Worm (Caenorhabditis elegans): ENCODE measurements around the gene clc-23.

Gene clc-23

DNA sequence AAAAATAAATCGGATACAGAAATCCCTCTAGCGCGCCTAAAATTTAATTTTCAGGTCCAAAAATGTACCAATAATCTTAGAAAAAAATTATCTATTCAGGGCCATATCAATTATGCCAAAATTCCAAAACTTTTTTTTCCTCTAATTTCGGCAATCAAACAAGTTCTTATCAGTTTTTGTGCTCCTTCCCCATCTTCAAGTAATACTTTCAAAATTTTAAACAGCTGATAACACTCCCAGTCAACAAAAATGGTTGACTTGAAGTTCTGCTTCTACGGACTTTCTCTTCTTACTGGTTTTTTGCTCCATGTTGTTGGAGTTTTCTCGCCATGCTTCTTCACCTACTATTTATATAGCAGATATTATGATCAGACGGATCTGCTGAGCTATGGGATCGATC is at the start of gene clc-23:
clc-23 (plus strand) TSS at position 223 of the 400 bp plus-strand sequence.
- TF ChIP-seq ceh-36 (tag; optimal IDR thresholded peaks at IDR 0.05) (no peak), hmbx-1 (tag; optimal IDR thresholded peaks at IDR 0.05) (no peak), B0310.2 (tag; optimal IDR thresholded peaks at IDR 0.05) (no peak), F13C5.2 (tag; optimal IDR thresholded peaks at IDR 0.05) (no peak), hnd-1 (tag; optimal IDR thresholded peaks at IDR 0.05) (no peak), ceh-13 (GFP tag; optimal IDR thresholded peaks at IDR 0.05) (no peak), ets-7 (tag; optimal IDR thresholded peaks at IDR 0.05) (no peak), sea-1 (GFP tag; conservative IDR thresholded peaks at IDR 0.05) (no peak)

- no peak for TF ChIP-seq scrt-1 (GFP tag; IDR thresholded peaks at IDR 0.05)
- TF ChIP-seq hmbx-1 (tag; optimal IDR thresholded peaks at IDR 0.05) = no peak
- no peak for TF ChIP-seq ceh-13 (GFP tag; optimal IDR thresholded peaks at IDR 0.05)
- TF ChIP-seq ama-1 (optimal IDR thresholded peaks at IDR 0.05) = no peak
- TF ChIP-seq hnd-1 (tag; optimal IDR thresholded peaks at IDR 0.05) = no peak
- no peak for TF ChIP-seq F13C5.2 (tag; optimal IDR thresholded peaks at IDR 0.05)
- TF ChIP-seq pes-1 (GFP tag; IDR thresholded peaks at IDR 0.05) = no peak; the same call in 1 of the 2 replicates
- TF ChIP-seq tbx-11 (GFP tag; IDR thresholded peaks at IDR 0.05) = no peak
- TF ChIP-seq tra-4 (tag; optimal IDR thresholded peaks at IDR 0.05) = no peak
- TF ChIP-seq ceh-36 (tag; optimal IDR thresholded peaks at IDR 0.05) = no peak
- no peak for TF ChIP-seq hmg-4 (GFP tag; optimal IDR thresholded peaks at IDR 0.05)
- no peak for TF ChIP-seq aly-1 (tag; optimal IDR thresholded peaks at IDR 0.05)
- TF ChIP-seq flt-1 (GFP tag; IDR thresholded peaks at IDR 0.05) = no peak
- TF ChIP-seq ets-7 (tag; optimal IDR thresholded peaks at IDR 0.05) = no peak
- no peak for TF ChIP-seq sea-1 (GFP tag; conservative IDR thresholded peaks at IDR 0.05)
Observed at ce11 chrIII:978889-979288, 41.9 kb upstream of the clc-23 start.

- TF ChIP-seq F13C5.2 (tag; optimal IDR thresholded peaks at IDR 0.05) (no peak), hmbx-1 (tag; optimal IDR thresholded peaks at IDR 0.05) (no peak), ama-1 (optimal IDR thresholded peaks at IDR 0.05) (no peak), hmg-4 (GFP tag; optimal IDR thresholded peaks at IDR 0.05) (no peak), ceh-13 (GFP tag; optimal IDR thresholded peaks at IDR 0.05) (no peak), pes-1 (GFP tag; IDR thresholded peaks at IDR 0.05) (no peak), tbx-37 (GFP tag; conservative IDR thresholded peaks at IDR 0.05) (no peak), aly-1 (tag; optimal IDR thresholded peaks at IDR 0.05) (no peak), ets-7 (tag; optimal IDR thresholded peaks at IDR 0.05) (no peak), hnd-1 (tag; optimal IDR thresholded peaks at IDR 0.05) (no peak), sea-1 (GFP tag; conservative IDR thresholded peaks at IDR 0.05) (no peak), B0310.2 (tag; optimal IDR thresholded peaks at IDR 0.05) (no peak)
Observed at ce11 chrIII:981960-982359, 38.8 kb upstream of the clc-23 start.

ce11 chrIII:982961-983360 is 37.8 kb upstream of the clc-23 start, which contains the start of gene tbc-10:
Gene tbc-10 (plus strand): TSS chrIII:983261.
- TF ChIP-seq F13C5.2 (tag; optimal IDR thresholded peaks at IDR 0.05) = no peak

DNA sequence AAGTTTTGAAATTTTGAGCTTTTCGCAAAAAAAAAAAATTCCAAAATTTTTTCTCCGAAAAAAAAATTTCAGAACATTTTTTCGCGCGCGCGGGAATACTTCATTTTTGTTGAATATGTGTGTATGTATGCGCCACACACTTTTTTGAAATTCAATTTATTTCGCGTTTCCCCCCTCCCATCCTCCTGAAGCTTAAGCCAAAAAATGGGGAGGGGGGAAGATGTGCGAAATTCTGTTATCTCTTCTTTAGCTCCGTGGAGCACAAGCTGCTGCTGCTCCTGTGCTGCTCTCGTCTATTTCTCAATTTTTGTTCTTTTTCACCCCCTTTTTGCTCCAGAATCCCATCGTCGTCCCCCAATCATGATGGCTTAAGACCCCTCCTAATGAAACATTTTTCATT is 31.2 kb upstream of the clc-23 start:
- TF ChIP-seq hmg-4 (GFP tag; optimal IDR thresholded peaks at IDR 0.05) (no peak), tbx-37 (GFP tag; conservative IDR thresholded peaks at IDR 0.05) (no peak), ama-1 (optimal IDR thresholded peaks at IDR 0.05) (no peak), ceh-36 (tag; optimal IDR thresholded peaks at IDR 0.05) (no peak), tra-4 (tag; optimal IDR thresholded peaks at IDR 0.05) (no peak), hmbx-1 (tag; optimal IDR thresholded peaks at IDR 0.05) (no peak), B0310.2 (tag; optimal IDR thresholded peaks at IDR 0.05) (no peak), tbx-11 (GFP tag; IDR thresholded peaks at IDR 0.05) (no peak), ets-7 (tag; optimal IDR thresholded peaks at IDR 0.05) (no peak), flt-1 (GFP tag; IDR thresholded peaks at IDR 0.05) (no peak), F13C5.2 (tag; optimal IDR thresholded peaks at IDR 0.05) (no peak)

DNA sequence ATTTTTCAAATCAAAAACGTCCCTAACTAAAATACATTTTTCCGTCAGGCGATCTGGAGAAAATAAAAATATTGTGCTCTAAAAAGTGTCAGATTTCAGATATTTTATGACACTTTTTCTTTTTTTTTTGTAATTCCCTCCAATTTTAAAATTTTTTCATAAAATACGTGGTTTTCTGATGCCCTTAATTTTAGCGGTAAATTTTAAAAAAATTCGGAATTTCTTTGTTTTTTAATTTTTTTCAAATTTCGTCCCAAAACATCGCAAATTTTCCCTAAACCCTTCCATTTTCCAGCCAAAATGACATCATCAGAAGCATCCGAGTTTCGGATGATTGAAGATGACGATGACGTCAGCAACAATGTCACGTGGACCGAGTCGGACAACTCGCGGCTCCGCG is 29.2 kb upstream of the clc-23 start, which contains the start of gene trp-2:
trp-2 (plus strand) TSS at position 301 of the 400 bp plus-strand sequence.
- TF ChIP-seq ets-7 (tag; optimal IDR thresholded peaks at IDR 0.05) = no peak
- TF ChIP-seq hmbx-1 (tag; optimal IDR thresholded peaks at IDR 0.05) = no peak
- no peak for TF ChIP-seq hnd-1 (tag; optimal IDR thresholded peaks at IDR 0.05)
- TF ChIP-seq ceh-36 (tag; optimal IDR thresholded peaks at IDR 0.05) = no peak
- no peak for TF ChIP-seq tra-4 (tag; optimal IDR thresholded peaks at IDR 0.05)
- TF ChIP-seq F13C5.2 (tag; optimal IDR thresholded peaks at IDR 0.05) = no peak
- TF ChIP-seq B0310.2 (tag; optimal IDR thresholded peaks at IDR 0.05) = no peak
- no peak for TF ChIP-seq tbx-37 (GFP tag; conservative IDR thresholded peaks at IDR 0.05)
- no peak for TF ChIP-seq tbx-11 (GFP tag; IDR thresholded peaks at IDR 0.05)
- no peak for TF ChIP-seq ceh-13 (GFP tag; optimal IDR thresholded peaks at IDR 0.05)
- TF ChIP-seq sea-1 (GFP tag; conservative IDR thresholded peaks at IDR 0.05) = no peak
- TF ChIP-seq aly-1 (tag; optimal IDR thresholded peaks at IDR 0.05) = no peak
- no peak for TF ChIP-seq flt-1 (GFP tag; IDR thresholded peaks at IDR 0.05)
- no peak for TF ChIP-seq pes-1 (GFP tag; IDR thresholded peaks at IDR 0.05)
- no peak for TF ChIP-seq hmg-4 (GFP tag; optimal IDR thresholded peaks at IDR 0.05)
- TF ChIP-seq scrt-1 (GFP tag; IDR thresholded peaks at IDR 0.05) = no peak
- TF ChIP-seq ama-1 (optimal IDR thresholded peaks at IDR 0.05) = no peak

ce11 chrIII:996564-996963 is 24.2 kb upstream of the clc-23 start:
- TF ChIP-seq B0310.2 (tag; optimal IDR thresholded peaks at IDR 0.05) = no peak
- no peak for TF ChIP-seq F13C5.2 (tag; optimal IDR thresholded peaks at IDR 0.05)
- no peak for TF ChIP-seq tbx-11 (GFP tag; IDR thresholded peaks at IDR 0.05)
- TF ChIP-seq tra-4 (tag; optimal IDR thresholded peaks at IDR 0.05) = no peak
- no peak for TF ChIP-seq aly-1 (tag; optimal IDR thresholded peaks at IDR 0.05)
- TF ChIP-seq hnd-1 (tag; optimal IDR thresholded peaks at IDR 0.05) = no peak
- TF ChIP-seq sea-1 (GFP tag; conservative IDR thresholded peaks at IDR 0.05) = no peak
- no peak for TF ChIP-seq hmg-4 (GFP tag; optimal IDR thresholded peaks at IDR 0.05)
- no peak for TF ChIP-seq ceh-13 (GFP tag; optimal IDR thresholded peaks at IDR 0.05)
- no peak for TF ChIP-seq flt-1 (GFP tag; IDR thresholded peaks at IDR 0.05)

DNA sequence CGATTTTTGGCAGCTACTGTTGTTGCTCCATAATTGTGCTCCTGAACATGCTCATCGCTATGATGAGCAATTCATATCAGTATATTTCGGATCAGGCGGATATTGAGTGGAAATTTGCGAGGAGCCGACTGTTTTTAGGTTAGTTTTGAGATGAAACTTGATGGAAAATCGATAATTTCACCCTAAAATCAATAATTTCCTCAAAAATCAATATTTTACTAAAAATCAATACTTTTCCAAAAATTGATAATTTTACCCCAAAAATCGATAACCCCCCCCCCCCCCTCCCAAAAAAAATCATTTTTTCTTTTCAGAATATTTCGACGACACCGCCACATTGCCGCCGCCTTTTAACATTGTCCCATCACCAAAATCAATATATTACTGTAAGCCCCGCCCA is 21.9 kb upstream of the clc-23 start:
- TF ChIP-seq hmg-4 (GFP tag; optimal IDR thresholded peaks at IDR 0.05) (no peak), sea-1 (GFP tag; conservative IDR thresholded peaks at IDR 0.05) (no peak), ets-7 (tag; optimal IDR thresholded peaks at IDR 0.05) (no peak), hnd-1 (tag; optimal IDR thresholded peaks at IDR 0.05) (no peak), ama-1 (optimal IDR thresholded peaks at IDR 0.05) (no peak), B0310.2 (tag; optimal IDR thresholded peaks at IDR 0.05) (no peak), ceh-36 (tag; optimal IDR thresholded peaks at IDR 0.05) (no peak), hmbx-1 (tag; optimal IDR thresholded peaks at IDR 0.05) (no peak), scrt-1 (GFP tag; IDR thresholded peaks at IDR 0.05) (no peak)

All from whole organism, early embryonic.